Fruit fly (Drosophila melanogaster) whole organism: ENCODE results near the gene CG42495.

Experiments
- Dll ChIP-seq: fragments of >200 bp; optimal IDR thresholded peaks from 2 replicates; lab custom pipeline; 2017
- psq ChIP-seq: fragments of >200 bp; optimal IDR thresholded peaks from 2 replicates; lab custom pipeline; 2017
- usp ChIP-seq: fragments of >200 bp; optimal IDR thresholded peaks from 2 replicates; lab custom pipeline; 2017; ENCODE audit warnings: missing biosample characterization, missing genetic modification characterization, mixed read lengths

DNA sequence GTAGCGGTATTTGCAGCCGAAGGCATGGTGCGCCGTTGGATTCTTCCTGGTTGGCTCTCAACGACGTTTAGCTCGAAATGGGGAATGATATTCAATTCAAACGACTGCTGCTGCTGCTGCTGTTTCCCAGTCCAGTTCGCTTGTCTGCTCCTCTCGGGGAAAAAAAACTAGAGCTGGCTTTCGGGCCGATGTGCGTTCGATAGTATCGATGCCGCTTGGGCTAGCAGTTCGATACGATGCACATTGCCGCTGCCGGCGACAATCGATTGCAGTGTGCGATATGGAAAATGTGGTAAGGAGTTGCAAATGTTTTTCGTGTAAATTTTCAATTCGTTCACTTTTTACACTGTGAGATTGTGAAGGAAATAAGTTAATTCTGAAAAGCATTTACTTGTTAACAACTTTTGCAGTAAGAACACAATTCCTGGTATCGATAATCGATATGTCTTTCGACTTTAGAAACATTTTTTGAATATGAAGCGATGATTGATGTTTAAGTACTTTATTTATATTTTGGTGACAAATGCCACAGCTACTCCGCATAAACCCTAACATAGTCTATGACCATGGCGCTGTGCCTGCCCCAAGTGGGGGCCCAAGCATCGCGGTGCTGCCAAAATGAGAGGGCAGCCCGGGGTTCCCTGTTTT is 5.9 kb downstream of the CG42495 start, which contains the start of gene Capr:
- no peak for TF ChIP-seq psq (lab: Kevin White, UChicago)
- TF ChIP-seq Dll (lab: Kevin White, UChicago) = no peak
- TF ChIP-seq usp (GFP tag; lab: Kevin White, UChicago) = no peak
